Worm (Caenorhabditis elegans) whole organism, L3 larva: ENCODE measurements around the gene K10C2.8.

ENCODE experiments used
- ama-1 ChIP-seq: fragments of 150-350 bp; optimal IDR thresholded peaks from 2 replicates; lab custom pipeline; 2018
- elt-3 ChIP-seq, 3 experiments: fragments of 150-350 bp in 1 of 3; sonication (generic microtip) in 2 of 3; optimal IDR thresholded peaks; 2 replicates in 2 of 3; 4 replicates in 1 of 3; lab custom pipeline; 2014 to 2017; ENCODE audit warnings: missing biosample characterization in 3 of 3, missing genetic modification characterization in 3 of 3
- fkh-2 ChIP-seq: fragments of 150-350 bp; optimal IDR thresholded peaks from 2 replicates; lab custom pipeline; 2014; ENCODE audit warnings: missing biosample characterization, missing genetic modification reagents, missing genetic modification characterization
- nhr-11 ChIP-seq: fragments of 150-350 bp; optimal IDR thresholded peaks from 2 replicates; lab custom pipeline; 2014; ENCODE audit warnings: missing biosample characterization, missing genetic modification characterization
- nhr-12 ChIP-seq: fragments of 150-350 bp; optimal IDR thresholded peaks from 2 replicates; lab custom pipeline; 2014; ENCODE audit warnings: missing biosample characterization, missing genetic modification characterization
- nhr-76 ChIP-seq: fragments of 150-350 bp; sonication (generic microtip); optimal IDR thresholded peaks from 5 replicates; lab custom pipeline; 2014; ENCODE audit warnings: missing biosample characterization, missing genetic modification characterization
- pqm-1 ChIP-seq: fragments of 150-350 bp; optimal IDR thresholded peaks from 2 replicates; lab custom pipeline; 2017; ENCODE audit warnings: missing biosample characterization, missing genetic modification characterization, inconsistent platforms
- skn-1 ChIP-seq: fragments of 150-350 bp; optimal IDR thresholded peaks from 2 replicates; lab custom pipeline; 2014; ENCODE audit warnings: missing biosample characterization, missing genetic modification characterization
- snpc-4 ChIP-seq: fragments of 150-350 bp; optimal IDR thresholded peaks from 2 replicates; lab custom pipeline; 2014; ENCODE audit warnings: missing biosample characterization, missing genetic modification characterization
- unc-62 ChIP-seq: fragments of 150-350 bp; sonication (generic microtip); optimal IDR thresholded peaks from 4 replicates; lab custom pipeline; 2014; ENCODE audit warnings: missing biosample characterization, missing genetic modification reagents, missing genetic modification characterization

DNA sequence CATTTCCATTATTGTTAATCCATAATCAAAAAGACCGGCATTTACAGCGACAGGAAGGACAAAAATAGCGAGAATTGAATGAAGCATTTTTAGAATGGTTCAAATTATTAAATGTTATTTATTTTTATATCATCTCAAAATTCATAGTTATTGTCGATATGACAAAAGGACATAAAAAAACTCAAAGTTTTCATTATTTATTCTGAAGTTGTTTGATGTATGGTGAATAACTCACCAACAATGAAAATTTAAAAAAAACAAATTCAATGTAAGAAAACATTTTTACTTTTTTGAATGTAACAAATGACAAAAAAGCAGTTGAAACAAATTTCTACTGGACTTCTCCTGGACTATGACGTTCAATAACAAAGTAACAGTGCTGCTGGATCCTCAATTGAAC is 3.0 kb upstream of the K10C2.8 start, which contains the start of gene K10C2.14:
- TF ChIP-seq ama-1 (lab: Kevin White, UChicago) (no peak), fkh-2 (tag; lab: Kevin White, UChicago) (no peak), nhr-76 (no peak), nhr-12 (tag; lab: Kevin White, UChicago) (no peak), nhr-11 (tag; lab: Kevin White, UChicago) (no peak), snpc-4 (no peak), elt-3 (tag; optimal IDR thresholded peaks at IDR 0.05; lab: Kevin White, UChicago) (no peak), pqm-1 (tag; lab: Kevin White, UChicago) (no peak), skn-1 (tag; lab: Kevin White, UChicago) (no peak), unc-62 (no peak)
